Worm (Caenorhabditis elegans): ENCODE data around the gene paa-1.

DNA sequence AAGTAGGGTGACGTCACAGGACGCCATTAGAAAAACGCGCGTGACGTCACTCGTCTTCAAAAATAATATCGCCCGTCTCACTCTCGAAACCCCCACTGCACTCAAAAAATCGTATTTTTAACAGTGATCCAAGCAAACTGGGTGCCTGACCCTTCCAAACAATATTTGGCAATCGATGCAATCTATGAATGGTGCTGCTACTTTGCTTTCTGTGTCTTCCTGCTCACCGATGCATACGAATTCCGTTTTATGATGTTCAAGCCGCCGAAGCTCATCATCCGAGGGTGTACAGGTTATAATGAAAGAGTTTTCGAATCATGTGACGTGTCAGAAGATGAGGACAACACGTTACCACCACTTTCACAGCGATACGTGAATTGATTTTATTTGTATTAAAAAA lies 42.9 kb upstream of the paa-1 start, which contains the start of gene W03A5.1:
- TF ChIP-seq cog-1 (tag; optimal IDR thresholded peaks at IDR 0.05) = no peak
- TF ChIP-seq ref-1 (GFP tag; conservative IDR thresholded peaks at IDR 0.05) = no peak

Measured in whole organism, midembryonic.